Worm (Caenorhabditis elegans) whole organism, L4/young adult: ENCODE measurements around the gene grp-1.
A peak's percentile ranks its signal among the peaks of the same experiment; 100 is the strongest.

Experiments used
- W03F9.2 ChIP-seq: fragments of 150-350 bp; optimal IDR thresholded peaks from 2 replicates; lab custom pipeline; 2014; ENCODE audit warnings: missing biosample characterization, missing genetic modification characterization
- dao-5 ChIP-seq: sonication (generic microtip); optimal IDR thresholded peaks from 2 replicates; lab custom pipeline; 2016; ENCODE audit warnings: missing genotype, missing genetic modification characterization, moderate library complexity, missing compliant biosample characterization
- him-1 ChIP-seq: sonication (generic microtip); optimal IDR thresholded peaks from 2 replicates; lab custom pipeline; 2016; ENCODE audit warnings: missing genotype, missing genetic modification reagents, missing genetic modification characterization, missing compliant biosample characterization

grp-1 gene

DNA sequence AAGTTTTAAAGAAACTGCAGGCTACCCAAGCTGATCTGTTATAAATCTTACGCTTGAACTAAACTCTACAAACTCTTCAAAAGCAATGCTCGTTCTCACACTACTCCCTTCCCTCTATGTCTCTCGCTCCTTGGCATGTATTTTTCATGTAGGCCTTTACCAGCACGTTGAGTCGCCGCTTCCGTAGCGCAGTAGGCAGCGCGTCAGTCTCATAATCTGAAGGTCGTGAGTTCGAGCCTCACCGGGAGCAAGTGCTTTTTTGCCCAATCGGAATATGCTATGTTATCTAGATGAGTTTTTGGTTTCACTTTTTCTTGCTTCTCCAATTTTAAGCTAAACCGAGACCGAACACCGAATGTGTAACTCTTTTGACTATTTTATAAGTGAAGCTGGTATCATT, 21.0 kb downstream of the grp-1 start:
- TF ChIP-seq W03F9.2 (tag; lab: Kevin White, UChicago) (no peak), dao-5 (tag; lab: Kevin White, UChicago) (peak; percentile 41), him-1 (peak; percentile 41)

DNA sequence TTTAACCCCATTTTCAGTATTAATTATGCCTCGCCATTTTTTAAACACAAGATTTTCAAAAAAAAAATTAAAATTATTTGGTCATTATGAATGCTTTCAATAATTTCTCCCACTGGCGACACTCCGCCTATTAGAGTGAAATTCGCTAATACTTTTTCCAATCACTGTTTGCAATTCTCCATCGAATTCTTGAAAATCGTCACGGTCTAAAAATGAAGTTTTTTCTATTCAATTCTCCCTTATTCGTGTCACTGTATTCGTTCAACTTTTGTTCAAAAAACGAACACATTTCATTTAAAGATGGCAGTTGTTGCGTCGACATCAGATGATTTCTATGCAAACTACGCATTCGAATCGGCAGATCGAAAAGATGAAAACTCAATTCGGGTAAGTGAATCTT, 23.0 kb downstream of the grp-1 start, which contains the start of gene C14B9.3:
C14B9.3 (plus strand) TSS at position 301 of the 400 bp plus-strand sequence.
- TF ChIP-seq him-1 (no peak), W03F9.2 (tag; lab: Kevin White, UChicago) (no peak), dao-5 (tag; lab: Kevin White, UChicago) (no peak)

DNA sequence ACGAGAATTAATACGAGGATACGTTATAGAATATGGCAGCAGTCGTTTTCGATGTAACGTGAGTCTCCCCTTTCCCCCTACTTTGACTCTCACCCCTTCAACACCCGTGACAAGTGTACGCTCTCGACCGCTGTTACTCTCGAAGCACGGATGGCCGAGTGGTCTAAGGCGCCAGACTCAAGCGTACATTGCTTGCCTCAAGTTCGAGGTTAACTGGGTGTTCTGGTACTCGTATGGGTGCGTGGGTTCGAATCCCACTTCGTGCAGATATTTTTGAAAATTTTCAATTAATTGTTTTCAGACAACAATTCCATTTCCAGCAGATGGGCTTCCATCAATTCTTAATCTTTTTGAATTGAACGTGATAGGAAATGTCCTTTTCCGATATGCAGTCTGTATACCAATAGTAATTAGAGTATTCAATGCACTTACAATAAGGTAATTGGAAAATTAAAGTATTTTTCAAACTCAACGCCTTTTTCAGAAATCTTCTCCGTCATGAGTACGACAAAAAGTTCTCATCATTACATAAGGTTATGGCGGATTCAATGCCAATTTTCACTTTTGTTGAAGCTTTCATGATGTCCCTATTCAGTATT, 24.1 kb downstream of the grp-1 start:
- TF ChIP-seq him-1 (peak; percentile 73), dao-5 (tag; lab: Kevin White, UChicago) (peak; percentile 83), W03F9.2 (tag; lab: Kevin White, UChicago) (no peak)

ce11 chrIII:8111347-8111746, 25.8 kb downstream of the grp-1 start:
- TF ChIP-seq dao-5 (tag; lab: Kevin White, UChicago) (no peak), him-1 (no peak), W03F9.2 (tag; lab: Kevin White, UChicago) (no peak)

ce11 chrIII:8115877-8116276, 30.4 kb downstream of the grp-1 start:
- TF ChIP-seq dao-5 (tag; lab: Kevin White, UChicago) (no peak), him-1 (no peak), W03F9.2 (tag; lab: Kevin White, UChicago) (no peak)

ce11 chrIII:8117155-8117554, 31.6 kb downstream of the grp-1 start:
- no peak for TF ChIP-seq him-1
- TF ChIP-seq W03F9.2 (tag; lab: Kevin White, UChicago) = no peak
- no peak for TF ChIP-seq dao-5 (tag; lab: Kevin White, UChicago)

DNA sequence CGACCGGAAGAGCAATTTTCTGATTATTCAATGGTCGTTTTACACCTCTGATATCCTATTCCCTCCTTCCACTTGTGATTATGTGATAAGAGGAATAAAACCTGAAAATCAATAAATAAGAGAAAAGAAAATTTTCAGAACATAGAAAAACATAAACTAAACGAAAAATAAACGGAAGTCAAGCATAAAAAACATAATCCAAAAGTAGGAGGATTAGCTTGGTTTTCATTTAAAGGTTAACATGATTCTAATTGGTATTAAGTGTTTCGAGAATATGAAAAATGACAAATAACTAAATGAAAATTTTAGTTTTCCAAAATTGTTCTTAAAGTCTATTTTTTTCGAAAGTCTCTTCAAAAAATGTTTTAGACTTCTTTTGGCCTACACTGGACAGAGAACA, 35.6 kb downstream of the grp-1 start, which contains the start of gene gei-8:
gei-8 (minus strand) TSS at position 101 of the 400 bp plus-strand sequence.
- TF ChIP-seq him-1 (no peak), dao-5 (tag; lab: Kevin White, UChicago) (no peak), W03F9.2 (tag; lab: Kevin White, UChicago) (no peak)

ce11 chrIII:8121923-8122322, 36.4 kb downstream of the grp-1 start:
- TF ChIP-seq dao-5 (tag; lab: Kevin White, UChicago) = no peak
- TF ChIP-seq him-1 = no peak
- TF ChIP-seq W03F9.2 (tag; lab: Kevin White, UChicago) = no peak

DNA sequence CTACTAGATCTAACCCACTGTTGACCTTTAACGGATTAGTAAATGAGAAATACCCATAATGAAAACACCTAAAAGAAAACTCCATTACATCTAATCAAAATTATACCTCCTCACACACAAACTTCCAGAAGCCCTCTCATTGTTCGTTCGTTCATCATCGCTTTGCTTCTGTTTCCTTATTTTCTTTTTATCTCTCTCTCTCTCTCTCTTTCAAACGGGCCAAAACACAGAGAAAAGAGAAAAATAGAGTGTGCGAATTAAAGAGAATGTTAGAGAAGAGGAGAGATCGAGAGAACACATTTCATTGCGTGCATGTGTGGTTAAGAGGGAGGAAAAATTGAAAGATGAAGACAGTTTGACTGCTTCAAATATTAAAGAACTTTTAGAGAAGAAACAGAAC, 38.8 kb downstream of the grp-1 start:
- peak; percentile 14 for TF ChIP-seq W03F9.2 (tag; lab: Kevin White, UChicago)
- TF ChIP-seq dao-5 (tag; lab: Kevin White, UChicago) = no peak

- TF ChIP-seq dao-5 (tag; lab: Kevin White, UChicago) (no peak), him-1 (no peak), W03F9.2 (tag; lab: Kevin White, UChicago) (peak; percentile 40)
These were observed 39.7 kb downstream of the grp-1 start for ce11 chrIII:8125234-8125633.

DNA sequence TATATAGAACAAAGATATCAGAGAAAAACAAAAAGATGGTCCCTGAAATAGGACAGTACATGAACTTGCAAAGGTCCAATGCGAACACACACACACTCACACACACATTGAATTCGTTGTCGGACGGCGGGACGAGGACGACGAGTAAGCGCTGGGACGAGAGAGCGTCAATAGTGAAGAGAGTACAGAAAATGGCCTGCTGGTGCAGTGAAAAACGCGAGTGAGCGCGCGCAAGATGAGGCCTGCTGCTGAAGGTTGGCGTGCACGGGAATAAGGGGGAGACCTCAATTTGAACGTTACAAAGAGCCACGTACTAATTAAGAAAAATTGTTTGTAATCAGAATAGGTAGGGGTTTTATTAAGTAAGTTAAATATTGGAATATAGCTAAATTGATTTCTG, 41.5 kb downstream of the grp-1 start:
- TF ChIP-seq him-1 (no peak), dao-5 (tag; lab: Kevin White, UChicago) (no peak), W03F9.2 (tag; lab: Kevin White, UChicago) (no peak)

ce11 chrIII:8129195-8129594, 43.7 kb downstream of the grp-1 start:
- TF ChIP-seq him-1 = no peak
- TF ChIP-seq dao-5 (tag; lab: Kevin White, UChicago) = no peak

ce11 chrIII:8130177-8130902, 44.8 kb downstream of the grp-1 start, which contains the start of the genes rpl-21 and C14B9.10:
Gene rpl-21 (minus strand): TSS chrIII:8130227.
Gene C14B9.10 (plus strand): TSS chrIII:8130852.
- TF ChIP-seq W03F9.2 (tag; lab: Kevin White, UChicago) (peak; percentile 89), him-1 (peak; percentile 47), dao-5 (tag; lab: Kevin White, UChicago) (no peak)

ce11 chrIII:8132496-8132895, 47.0 kb downstream of the grp-1 start:
- TF ChIP-seq him-1 (no peak), dao-5 (tag; lab: Kevin White, UChicago) (no peak), W03F9.2 (tag; lab: Kevin White, UChicago) (no peak)
